Worm (Caenorhabditis elegans): ENCODE measurements around the gene C15F1.8.

C15F1.8 gene

ce11 chrII:6968191-6968675 lies 9.4 kb downstream of the C15F1.8 start (continued):
- TF ChIP-seq F52B5.7 (tag; optimal IDR thresholded peaks at IDR 0.05) (peak; percentile 67), pha-4 (tag; optimal IDR thresholded peaks at IDR 0.05) (no peak), efl-1 (GFP tag; optimal IDR thresholded peaks at IDR 0.05) (peak; percentile 31), let-607 (tag; optimal IDR thresholded peaks at IDR 0.05) (no peak), ceh-27 (GFP tag; optimal IDR thresholded peaks at IDR 0.05) (peak; percentile 40), bed-2 (GFP tag; IDR thresholded peaks at IDR 0.05) (no peak), mes-4 (tag; optimal IDR thresholded peaks at IDR 0.05) (peak; percentile 56), tbx-9 (tag; optimal IDR thresholded peaks at IDR 0.05; ENCODE audit: borderline replicate concordance) (no peak), ceh-100 (GFP tag; IDR thresholded peaks at IDR 0.05) (peak; percentile 77), nfya-1 (tag; optimal IDR thresholded peaks at IDR 0.05; ENCODE audit: borderline replicate concordance, insufficient read depth) (no peak)

DNA sequence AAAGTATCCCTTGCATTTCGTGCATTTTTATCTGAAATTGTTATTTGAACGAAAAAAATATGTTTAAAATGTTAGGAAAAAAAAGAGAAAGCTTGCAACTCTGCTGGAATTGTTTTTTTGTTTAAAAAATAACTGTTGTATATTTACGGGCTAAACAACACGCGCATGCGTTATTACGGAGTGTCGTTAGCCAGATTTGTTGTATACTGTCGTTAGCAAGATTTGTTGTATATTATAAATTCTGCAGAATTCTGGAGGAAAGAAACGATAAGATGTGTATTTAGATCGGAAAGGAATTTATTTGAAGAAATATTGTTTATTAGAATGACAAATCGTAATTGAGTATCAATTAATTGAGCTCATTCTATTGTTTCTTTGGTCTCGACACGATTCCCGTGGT lies 10.0 kb downstream of the C15F1.8 start, which contains the start of gene eif-2Bgamma:
TSS of gene eif-2Bgamma (minus strand) at position 31 of the 400 bp plus-strand sequence.
- TF ChIP-seq lsl-1 (GFP tag; optimal IDR thresholded peaks at IDR 0.05) (no peak), lin-35 (GFP tag; optimal IDR thresholded peaks at IDR 0.05) (peak in 1 of 3 experiments; percentile 56), F52B5.7 (tag; optimal IDR thresholded peaks at IDR 0.05) (no peak), unc-130 (GFP tag; optimal IDR thresholded peaks at IDR 0.05) (no peak), lsy-27 (tag; optimal IDR thresholded peaks at IDR 0.05; ENCODE audit: borderline replicate concordance, insufficient read depth) (no peak), hrde-1 (tag; optimal IDR thresholded peaks at IDR 0.05; ENCODE audit: borderline replicate concordance) (no peak), lin-54 (GFP tag; optimal IDR thresholded peaks at IDR 0.05) (no peak), nfyb-1 (GFP tag; IDR thresholded peaks at IDR 0.05) (no peak), B0019.2 (GFP tag; conservative IDR thresholded peaks at IDR 0.05) (no peak), ztf-3 (GFP tag; optimal IDR thresholded peaks at IDR 0.05) (no peak), snpc-4 (GFP tag; optimal IDR thresholded peaks at IDR 0.05) (no peak), snpc-4 (tag; optimal IDR thresholded peaks at IDR 0.05) (peak in 1 of 4 experiments; percentile 52), sdz-38 (tag; optimal IDR thresholded peaks at IDR 0.05) (no peak), Y53F4B.3 (GFP tag; IDR thresholded peaks at IDR 0.05) (no peak), ztf-22 (GFP tag; optimal IDR thresholded peaks at IDR 0.05) (no peak), dpff-1 (tag; optimal IDR thresholded peaks at IDR 0.05) (no peak), F57A8.1 (GFP tag; optimal IDR thresholded peaks at IDR 0.05) (no peak), atf-7 (tag; optimal IDR thresholded peaks at IDR 0.05) (no peak), ceh-40 (GFP tag; IDR thresholded peaks at IDR 0.05) (no peak), snpc-1.1 (tag; optimal IDR thresholded peaks at IDR 0.05; ENCODE audit: insufficient read depth) (no peak), Y95B8A.8 (GFP tag; IDR thresholded peaks at IDR 0.05) (no peak), xnd-1 (tag; optimal IDR thresholded peaks at IDR 0.05) (no peak), lir-1 (GFP tag; conservative IDR thresholded peaks at IDR 0.05) (no peak), attf-3 (GFP tag; conservative IDR thresholded peaks at IDR 0.05) (peak; percentile 95), F10E7.11 (tag; optimal IDR thresholded peaks at IDR 0.05) (no peak)

- no peak for TF ChIP-seq lsy-27 (tag; optimal IDR thresholded peaks at IDR 0.05; ENCODE audit: borderline replicate concordance, insufficient read depth)
- TF ChIP-seq cebp-2 (GFP tag; IDR thresholded peaks at IDR 0.05): no peak
- no peak for TF ChIP-seq nhr-179 (tag; optimal IDR thresholded peaks at IDR 0.05)
Observed at ce11 chrII:6965573-6965972, 12.1 kb downstream of the C15F1.8 start, which contains the start of gene tra-2. Gene tra-2, minus strand, starts transcription at chrII:6965673.
